Worm (Caenorhabditis elegans) whole organism, midembryonic: ENCODE data around the gene F42A10.9.

Experiments used
- T22C8.4 ChIP-seq: fragments of 200-800 bp; sonication (Bioruptor generic); IDR thresholded peaks from 2 replicates; pipeline ENCODE4 v1.3.6; 2022; ENCODE audit warnings: missing genetic modification characterization, missing compliant biosample characterization
- cog-1 ChIP-seq: sonication (generic microtip); optimal IDR thresholded peaks from 2 replicates; lab custom pipeline; 2016; ENCODE audit warnings: missing genetic modification characterization, missing compliant biosample characterization
- flt-1 ChIP-seq: fragments of 200-800 bp; sonication (Bioruptor generic); IDR thresholded peaks from 2 replicates; pipeline ENCODE4 v1.3.6; 2022; ENCODE audit warnings: missing genetic modification characterization, missing compliant biosample characterization
- klf-2 ChIP-seq: fragments of 200-800 bp; sonication (Bioruptor generic); conservative IDR thresholded peaks from 2 replicates; pipeline ENCODE4 v1.3.6; 2022; ENCODE audit warnings: missing genetic modification reagents, missing genetic modification characterization, missing compliant biosample characterization
- med-1 ChIP-seq: sonication (generic microtip); optimal IDR thresholded peaks from 2 replicates; lab custom pipeline; 2017; ENCODE audit warnings: missing genetic modification characterization, mild to moderate bottlenecking, missing compliant biosample characterization, antibody characterized with exemption, missing genetic modification reagents; ENCODE audit not compliant: insufficient read depth
- ref-1 ChIP-seq: fragments of 200-800 bp; sonication (Bioruptor generic); conservative IDR thresholded peaks from 2 replicates; pipeline ENCODE4 v1.3.6; 2022; ENCODE audit warnings: missing genetic modification reagents, missing genetic modification characterization, missing compliant biosample characterization
- tab-1 ChIP-seq: fragments of 200-800 bp; sonication (Bioruptor generic); IDR thresholded peaks from 2 replicates; pipeline ENCODE4 v1.3.6; 2022; ENCODE audit warnings: missing genetic modification characterization, missing compliant biosample characterization
- ztf-23 ChIP-seq: fragments of 200-800 bp; sonication (Bioruptor generic); IDR thresholded peaks from 2 replicates; pipeline ENCODE4 v1.3.6; 2022; ENCODE audit warnings: missing genetic modification reagents, missing genetic modification characterization, missing compliant biosample characterization
- ztf-29 ChIP-seq: fragments of 200-800 bp; sonication (Bioruptor generic); IDR thresholded peaks from 2 replicates; pipeline ENCODE4 v1.3.6; 2022; ENCODE audit warnings: missing genetic modification reagents, missing genetic modification characterization, missing compliant biosample characterization

Gene F42A10.9

ce11 chrIII:6178586-6178985 lies 14.2 kb downstream of the F42A10.9 start, which contains the start of gene F42A10.7:
F42A10.7 (minus strand) TSS chrIII:6178686.
- TF ChIP-seq flt-1 (GFP tag; lab: Robert Waterston, UW) (no peak), klf-2 (GFP tag; lab: Robert Waterston, UW) (no peak), med-1 (GFP tag; lab: Kevin White, UChicago) (no peak), ref-1 (GFP tag; lab: Robert Waterston, UW) (no peak), ztf-23 (no peak), cog-1 (tag; lab: Kevin White, UChicago) (no peak), tab-1 (GFP tag; lab: Robert Waterston, UW) (no peak), ztf-29 (GFP tag; lab: Robert Waterston, UW) (no peak), T22C8.4 (GFP tag; lab: Robert Waterston, UW) (no peak)

- TF ChIP-seq T22C8.4 (GFP tag; lab: Robert Waterston, UW) (no peak), flt-1 (GFP tag; lab: Robert Waterston, UW) (no peak), ref-1 (GFP tag; lab: Robert Waterston, UW) (no peak), ztf-29 (GFP tag; lab: Robert Waterston, UW) (no peak), med-1 (GFP tag; lab: Kevin White, UChicago) (no peak), klf-2 (GFP tag; lab: Robert Waterston, UW) (no peak), tab-1 (GFP tag; lab: Robert Waterston, UW) (no peak), ztf-23 (no peak)
Measured at ce11 chrIII:6179062-6179461, 14.7 kb downstream of the F42A10.9 start.

ce11 chrIII:6180294-6180693 lies 15.9 kb downstream of the F42A10.9 start:
- TF ChIP-seq ref-1 (GFP tag; lab: Robert Waterston, UW), result no peak
- TF ChIP-seq T22C8.4 (GFP tag; lab: Robert Waterston, UW), result no peak
- no peak for TF ChIP-seq tab-1 (GFP tag; lab: Robert Waterston, UW)
- no peak for TF ChIP-seq cog-1 (tag; lab: Kevin White, UChicago)
- no peak for TF ChIP-seq flt-1 (GFP tag; lab: Robert Waterston, UW)
- TF ChIP-seq ztf-29 (GFP tag; lab: Robert Waterston, UW), result no peak
- TF ChIP-seq klf-2 (GFP tag; lab: Robert Waterston, UW), result no peak
- TF ChIP-seq ztf-23, result no peak
- TF ChIP-seq med-1 (GFP tag; lab: Kevin White, UChicago), result no peak

ce11 chrIII:6183118-6183517 lies 18.7 kb downstream of the F42A10.9 start, which contains the start of gene nas-28:
nas-28 (minus strand) TSS chrIII:6183218.
- TF ChIP-seq ztf-23 (no peak), flt-1 (GFP tag; lab: Robert Waterston, UW) (no peak), tab-1 (GFP tag; lab: Robert Waterston, UW) (no peak), cog-1 (tag; lab: Kevin White, UChicago) (no peak), med-1 (GFP tag; lab: Kevin White, UChicago) (no peak), T22C8.4 (GFP tag; lab: Robert Waterston, UW) (no peak), ztf-29 (GFP tag; lab: Robert Waterston, UW) (no peak), ref-1 (GFP tag; lab: Robert Waterston, UW) (no peak), klf-2 (GFP tag; lab: Robert Waterston, UW) (no peak)

- no peak for TF ChIP-seq T22C8.4 (GFP tag; lab: Robert Waterston, UW)
- no peak for TF ChIP-seq klf-2 (GFP tag; lab: Robert Waterston, UW)
- TF ChIP-seq med-1 (GFP tag; lab: Kevin White, UChicago), result no peak
- TF ChIP-seq ztf-29 (GFP tag; lab: Robert Waterston, UW), result no peak
- TF ChIP-seq ref-1 (GFP tag; lab: Robert Waterston, UW), result no peak
- no peak for TF ChIP-seq tab-1 (GFP tag; lab: Robert Waterston, UW)
- TF ChIP-seq ztf-23, result no peak
- TF ChIP-seq cog-1 (tag; lab: Kevin White, UChicago), result no peak
- TF ChIP-seq flt-1 (GFP tag; lab: Robert Waterston, UW), result no peak
Measured at ce11 chrIII:6190810-6191209, 26.4 kb downstream of the F42A10.9 start, which contains the start of gene C23G10.5. C23G10.5 (plus strand) TSS chrIII:6191110.

ce11 chrIII:6194480-6194879 lies 30.1 kb downstream of the F42A10.9 start, which contains the start of gene ugt-66:
ugt-66 (minus strand) TSS chrIII:6194580.
- TF ChIP-seq ztf-23, result no peak
- TF ChIP-seq cog-1 (tag; lab: Kevin White, UChicago), result no peak
- TF ChIP-seq med-1 (GFP tag; lab: Kevin White, UChicago), result no peak
- no peak for TF ChIP-seq tab-1 (GFP tag; lab: Robert Waterston, UW)

- TF ChIP-seq T22C8.4 (GFP tag; lab: Robert Waterston, UW) (no peak), ref-1 (GFP tag; lab: Robert Waterston, UW) (no peak), med-1 (GFP tag; lab: Kevin White, UChicago) (no peak), tab-1 (GFP tag; lab: Robert Waterston, UW) (no peak), flt-1 (GFP tag; lab: Robert Waterston, UW) (no peak), klf-2 (GFP tag; lab: Robert Waterston, UW) (no peak), cog-1 (tag; lab: Kevin White, UChicago) (no peak), ztf-23 (no peak)
Measured at ce11 chrIII:6195718-6196117, 31.3 kb downstream of the F42A10.9 start.

- peak; percentile 74 for TF ChIP-seq ztf-23
- peak; percentile 76 for TF ChIP-seq T22C8.4 (GFP tag; lab: Robert Waterston, UW)
- TF ChIP-seq cog-1 (tag; lab: Kevin White, UChicago), result no peak
Measured at ce11 chrIII:6198378-6199234, 34.2 kb downstream of the F42A10.9 start, which contains the start of the genes C23G10.7 and rpn-2. C23G10.7 (minus strand) TSS chrIII:6198414. rpn-2 (plus strand) TSS chrIII:6199184.

ce11 chrIII:6201325-6201724 lies 37.0 kb downstream of the F42A10.9 start:
- no peak for TF ChIP-seq ref-1 (GFP tag; lab: Robert Waterston, UW)
- no peak for TF ChIP-seq T22C8.4 (GFP tag; lab: Robert Waterston, UW)
- no peak for TF ChIP-seq med-1 (GFP tag; lab: Kevin White, UChicago)
- TF ChIP-seq ztf-23, result no peak
- TF ChIP-seq flt-1 (GFP tag; lab: Robert Waterston, UW), result no peak
- no peak for TF ChIP-seq cog-1 (tag; lab: Kevin White, UChicago)
- TF ChIP-seq ztf-29 (GFP tag; lab: Robert Waterston, UW), result no peak
- TF ChIP-seq klf-2 (GFP tag; lab: Robert Waterston, UW), result no peak
- no peak for TF ChIP-seq tab-1 (GFP tag; lab: Robert Waterston, UW)
